Worm (Caenorhabditis elegans) whole organism, L2 larva: ENCODE measurements around the gene Y57G7A.2.

Experiments
- C34F6.9 ChIP-seq: fragments of 150-350 bp; optimal IDR thresholded peaks from 2 replicates; lab custom pipeline; 2014; ENCODE audit warnings: missing biosample characterization, missing genetic modification characterization
- F13H6.1 ChIP-seq: sonication (generic microtip); optimal IDR thresholded peaks from 2 replicates; lab custom pipeline; 2016; ENCODE audit warnings: missing genetic modification characterization, missing compliant biosample characterization
- R02D3.7 ChIP-seq: fragments of 150-350 bp; optimal IDR thresholded peaks from 2 replicates; lab custom pipeline; 2014; ENCODE audit warnings: missing biosample characterization, missing genetic modification characterization
- Y55F3AM.14 ChIP-seq: fragments of 200-800 bp; sonication (Bioruptor generic); optimal IDR thresholded peaks from 2 replicates; lab custom pipeline; 2018; ENCODE audit warnings: mild to moderate bottlenecking, missing genetic modification characterization, missing compliant biosample characterization
- ZK546.5 ChIP-seq: sonication (generic microtip); optimal IDR thresholded peaks from 2 replicates; lab custom pipeline; 2017; ENCODE audit warnings: missing biosample characterization, missing genetic modification characterization
- alr-1 ChIP-seq: fragments of 150-350 bp; optimal IDR thresholded peaks from 2 replicates; lab custom pipeline; 2014; ENCODE audit warnings: missing biosample characterization, missing genetic modification characterization
- aly-2 ChIP-seq: fragments of 150-350 bp; optimal IDR thresholded peaks from 2 replicates; lab custom pipeline; 2014; ENCODE audit warnings: missing biosample characterization, missing genetic modification characterization
- ama-1 ChIP-seq: fragments of 150-350 bp; optimal IDR thresholded peaks from 2 replicates; lab custom pipeline; 2018; ENCODE audit warnings: inconsistent platforms
- blmp-1 ChIP-seq: sonication (generic microtip); optimal IDR thresholded peaks from 2 replicates; lab custom pipeline; 2017; ENCODE audit warnings: missing genetic modification characterization, mild to moderate bottlenecking, missing compliant biosample characterization, antibody characterized with exemption, moderate library complexity; ENCODE audit not compliant: insufficient read depth
- ceh-16 ChIP-seq: fragments of 150-350 bp; optimal IDR thresholded peaks from 2 replicates; lab custom pipeline; 2014; ENCODE audit warnings: missing biosample characterization, missing genetic modification characterization
- ceh-82 ChIP-seq: fragments of 150-350 bp; optimal IDR thresholded peaks from 2 replicates; lab custom pipeline; 2014; ENCODE audit warnings: missing biosample characterization, missing genetic modification characterization
- crh-2 ChIP-seq: sonication (generic microtip); optimal IDR thresholded peaks from 2 replicates; lab custom pipeline; 2017; ENCODE audit warnings: missing biosample characterization, missing genetic modification characterization
- dmd-4 ChIP-seq: sonication (generic microtip); optimal IDR thresholded peaks from 2 replicates; lab custom pipeline; 2017; ENCODE audit warnings: missing biosample characterization, missing genetic modification characterization
- egl-27 ChIP-seq: sonication (generic microtip); optimal IDR thresholded peaks from 3 replicates; lab custom pipeline; 2017; ENCODE audit warnings: missing biosample characterization, missing genetic modification reagents, missing genetic modification characterization
- elt-1 ChIP-seq: fragments of 150-350 bp; optimal IDR thresholded peaks from 2 replicates; lab custom pipeline; 2014; ENCODE audit warnings: missing biosample characterization, missing genetic modification characterization
- elt-3 ChIP-seq: sonication (generic microtip); optimal IDR thresholded peaks from 2 replicates; lab custom pipeline; 2017; ENCODE audit warnings: missing biosample characterization, missing genetic modification characterization
- fos-1 ChIP-seq: fragments of 150-350 bp; optimal IDR thresholded peaks from 2 replicates; lab custom pipeline; 2014; ENCODE audit warnings: missing biosample characterization, missing genetic modification characterization
- gmeb-1 ChIP-seq: fragments of 150-350 bp; optimal IDR thresholded peaks from 2 replicates; lab custom pipeline; 2014; ENCODE audit warnings: missing biosample characterization, missing genetic modification characterization
- lin-11 ChIP-seq: fragments of 150-350 bp; sonication (generic microtip); optimal IDR thresholded peaks from 2 replicates; lab custom pipeline; 2014; ENCODE audit warnings: missing biosample characterization, missing genetic modification characterization, inconsistent platforms, mixed read lengths
- lin-13 ChIP-seq: fragments of 150-350 bp; optimal IDR thresholded peaks from 2 replicates; lab custom pipeline; 2014; ENCODE audit warnings: missing biosample characterization, missing genetic modification reagents, missing genetic modification characterization
- lin-39 ChIP-seq: fragments of 150-350 bp; optimal IDR thresholded peaks from 2 replicates; lab custom pipeline; 2014; ENCODE audit warnings: missing biosample characterization, missing genetic modification reagents, missing genetic modification characterization
- lsy-2 ChIP-seq, 2 experiments: fragments of 150-350 bp in 1 of 2; sonication (generic microtip) in 1 of 2; optimal IDR thresholded peaks; 2 replicates each; lab custom pipeline; 2014 to 2017; ENCODE audit warnings: missing biosample characterization in 2 of 2, missing genetic modification characterization in 2 of 2
- mab-5 ChIP-seq: fragments of 150-350 bp; optimal IDR thresholded peaks from 2 replicates; lab custom pipeline; 2014; ENCODE audit warnings: missing biosample characterization, missing genetic modification characterization
- mbf-1 ChIP-seq: sonication (generic microtip); optimal IDR thresholded peaks from 2 replicates; lab custom pipeline; 2017; ENCODE audit warnings: missing biosample characterization, missing genetic modification characterization
- nhr-10 ChIP-seq: sonication (generic microtip); optimal IDR thresholded peaks from 2 replicates; lab custom pipeline; 2017; ENCODE audit warnings: missing biosample characterization, missing genetic modification characterization
- nhr-11 ChIP-seq: fragments of 150-350 bp; optimal IDR thresholded peaks from 2 replicates; lab custom pipeline; 2014; ENCODE audit warnings: missing biosample characterization, missing genetic modification characterization
- nhr-129 ChIP-seq: fragments of 150-350 bp; optimal IDR thresholded peaks from 2 replicates; lab custom pipeline; 2014; ENCODE audit warnings: missing biosample characterization, missing genetic modification characterization
- nhr-21 ChIP-seq: fragments of 150-350 bp; optimal IDR thresholded peaks from 2 replicates; lab custom pipeline; 2014; ENCODE audit warnings: missing biosample characterization, missing genetic modification characterization
- nhr-23 ChIP-seq: fragments of 150-350 bp; optimal IDR thresholded peaks from 2 replicates; lab custom pipeline; 2014; ENCODE audit warnings: missing biosample characterization, missing genetic modification reagents, missing genetic modification characterization
- nhr-237 ChIP-seq: fragments of 150-350 bp; optimal IDR thresholded peaks from 2 replicates; lab custom pipeline; 2014; ENCODE audit warnings: missing biosample characterization, missing genetic modification characterization
- nhr-25 ChIP-seq: fragments of 150-350 bp; sonication (generic microtip); optimal IDR thresholded peaks from 3 replicates; lab custom pipeline; 2014; ENCODE audit warnings: missing biosample characterization, missing genetic modification characterization
- nhr-6 ChIP-seq: fragments of 150-350 bp; optimal IDR thresholded peaks from 2 replicates; lab custom pipeline; 2014; ENCODE audit warnings: missing biosample characterization, missing genetic modification characterization
- nhr-77 ChIP-seq: fragments of 150-350 bp; optimal IDR thresholded peaks from 2 replicates; lab custom pipeline; 2014; ENCODE audit warnings: missing biosample characterization, missing genetic modification characterization
- peb-1 ChIP-seq: fragments of 150-350 bp; optimal IDR thresholded peaks from 2 replicates; lab custom pipeline; 2014; ENCODE audit warnings: missing biosample characterization, missing genetic modification characterization
- sem-4 ChIP-seq: fragments of 150-350 bp; optimal IDR thresholded peaks from 2 replicates; lab custom pipeline; 2014; ENCODE audit warnings: missing biosample characterization, missing genetic modification reagents, missing genetic modification characterization
- skn-1 ChIP-seq: sonication (generic microtip); optimal IDR thresholded peaks from 2 replicates; lab custom pipeline; 2017; ENCODE audit warnings: missing biosample characterization, missing genetic modification characterization
- sma-3 ChIP-seq: sonication (generic microtip); optimal IDR thresholded peaks from 2 replicates; lab custom pipeline; 2016; ENCODE audit warnings: missing genetic modification reagents, missing genetic modification characterization, missing compliant biosample characterization
- sma-9 ChIP-seq, 2 experiments: fragments of 150-350 bp in 1 of 2; sonication (generic microtip) in 1 of 2; optimal IDR thresholded peaks; 2 replicates each; lab custom pipeline; 2014 to 2016; ENCODE audit warnings: missing genetic modification characterization in 2 of 2, mild to moderate bottlenecking in 1 of 2, missing biosample characterization in 1 of 2, missing compliant biosample characterization in 1 of 2, missing genetic modification reagents in 1 of 2, moderate library complexity in 1 of 2
- unc-39 ChIP-seq: fragments of 150-350 bp; optimal IDR thresholded peaks from 2 replicates; lab custom pipeline; 2014; ENCODE audit warnings: missing biosample characterization, missing genetic modification characterization
- unc-55 ChIP-seq: fragments of 150-350 bp; sonication (generic microtip); optimal IDR thresholded peaks from 3 replicates; lab custom pipeline; 2014; ENCODE audit warnings: missing biosample characterization, missing genetic modification reagents, missing genetic modification characterization
- unc-62 ChIP-seq: fragments of 150-350 bp; optimal IDR thresholded peaks from 2 replicates; lab custom pipeline; 2014; ENCODE audit warnings: missing biosample characterization, missing genetic modification reagents, missing genetic modification characterization
- ztf-1 ChIP-seq: fragments of 200-800 bp; sonication (Bioruptor generic); conservative IDR thresholded peaks from 2 replicates; pipeline ENCODE4 v1.3.6; 2022; ENCODE audit warnings: missing genetic modification characterization, missing compliant biosample characterization
- ztf-4 ChIP-seq: fragments of 150-350 bp; optimal IDR thresholded peaks from 2 replicates; lab custom pipeline; 2014; ENCODE audit warnings: missing biosample characterization, missing genetic modification characterization

Gene Y57G7A.2

DNA sequence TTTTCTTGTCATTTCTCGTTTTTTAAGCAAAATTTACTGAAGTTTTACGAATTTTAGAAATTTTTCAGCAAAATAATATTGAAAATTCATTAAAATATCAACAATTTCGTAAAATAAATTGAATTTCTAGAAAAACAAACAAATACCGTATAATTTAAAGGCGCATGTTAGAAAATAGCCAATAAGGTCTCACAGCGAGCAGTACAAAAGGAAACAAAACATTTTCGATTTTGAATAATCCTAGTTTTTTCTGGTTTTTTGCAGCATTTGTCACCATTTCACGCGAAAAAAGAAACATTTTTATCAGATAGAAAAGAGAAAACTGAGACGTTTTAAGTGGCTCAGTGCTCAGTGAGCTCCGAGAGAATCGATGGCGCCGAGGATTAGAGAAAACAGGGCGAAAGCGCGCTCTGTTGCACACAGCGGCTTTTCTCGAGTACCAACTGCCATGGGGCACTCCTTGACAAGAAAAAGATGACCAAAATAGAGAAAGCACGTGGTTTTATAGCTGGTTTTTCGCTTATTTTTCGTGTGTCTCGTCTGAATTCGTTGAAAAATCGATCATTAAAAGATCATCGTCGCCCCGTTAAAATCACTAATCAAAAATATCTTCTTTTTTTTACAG is 14.1 kb downstream of the Y57G7A.2 start, which contains the start of the genes alh-6 and fcho-1:
Gene alh-6, minus strand, starts transcription at position 242 of the 625 bp plus-strand sequence.
Gene fcho-1, plus strand, starts transcription at position 624 of the 625 bp plus-strand sequence.
- peak; percentile 1 for TF ChIP-seq lin-13
- no peak for TF ChIP-seq gmeb-1 (tag; lab: Kevin White, UChicago)
- peak; percentile 17 for TF ChIP-seq F13H6.1 (tag; lab: Kevin White, UChicago)
- TF ChIP-seq unc-55 = peak; percentile 49
- no peak for TF ChIP-seq nhr-10 (tag; lab: Kevin White, UChicago)
- TF ChIP-seq lsy-2 (tag; optimal IDR thresholded peaks at IDR 0.05; lab: Kevin White, UChicago) = peak in 1 of 2 experiments; percentile 47
- no peak for TF ChIP-seq nhr-129 (tag; lab: Kevin White, UChicago)
- TF ChIP-seq crh-2 (tag; lab: Kevin White, UChicago) = peak; percentile 1
- TF ChIP-seq C34F6.9 (tag; lab: Kevin White, UChicago) = peak; percentile 31
- no peak for TF ChIP-seq blmp-1 (tag; lab: Kevin White, UChicago)
- TF ChIP-seq elt-1 (tag; lab: Kevin White, UChicago) = no peak
- no peak for TF ChIP-seq nhr-77 (tag; lab: Kevin White, UChicago)
- TF ChIP-seq ztf-4 = no peak

DNA sequence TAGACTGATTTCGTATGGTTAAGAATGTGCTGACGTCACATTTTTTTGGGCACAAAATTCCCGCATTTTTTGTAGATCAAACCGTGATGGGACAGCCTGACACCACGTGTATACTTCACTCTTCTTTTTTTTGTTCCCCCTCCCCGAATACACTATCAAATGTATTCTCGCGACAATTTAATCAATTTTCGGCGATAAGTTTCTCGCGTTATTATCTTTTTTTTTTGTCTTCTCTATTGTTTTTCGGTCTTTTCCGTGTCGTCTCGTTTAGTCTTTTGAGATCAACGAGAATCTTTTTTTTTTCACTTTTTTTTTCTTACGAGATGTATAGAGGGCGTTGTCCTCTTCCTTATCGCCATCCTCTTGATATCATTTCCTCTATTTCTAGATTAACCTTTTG is 19.4 kb downstream of the Y57G7A.2 start:
- TF ChIP-seq fos-1 (tag; lab: Kevin White, UChicago) = peak; percentile 28
- no peak for TF ChIP-seq peb-1
- no peak for TF ChIP-seq mbf-1
- no peak for TF ChIP-seq F13H6.1 (tag; lab: Kevin White, UChicago)
- no peak for TF ChIP-seq unc-39 (tag; lab: Kevin White, UChicago)
- TF ChIP-seq sma-9 (GFP tag; optimal IDR thresholded peaks at IDR 0.05; lab: Kevin White, UChicago) = no peak
- TF ChIP-seq sma-9 (tag; optimal IDR thresholded peaks at IDR 0.05; lab: Kevin White, UChicago) = no peak
- peak; percentile 29 for TF ChIP-seq blmp-1 (tag; lab: Kevin White, UChicago)
- TF ChIP-seq ceh-16 = no peak
- TF ChIP-seq C34F6.9 (tag; lab: Kevin White, UChicago) = no peak
- no peak for TF ChIP-seq R02D3.7 (tag; lab: Kevin White, UChicago)
- no peak for TF ChIP-seq aly-2 (tag; lab: Kevin White, UChicago)
- no peak for TF ChIP-seq ztf-1
- no peak for TF ChIP-seq egl-27 (tag; lab: Kevin White, UChicago)
- no peak for TF ChIP-seq Y55F3AM.14 (GFP tag; lab: Kevin White, UChicago)
- TF ChIP-seq nhr-77 (tag; lab: Kevin White, UChicago) = no peak
- no peak for TF ChIP-seq lin-11 (tag; lab: Kevin White, UChicago)
- TF ChIP-seq elt-3 = no peak
- TF ChIP-seq, all 48 proteins: peak for 2

DNA sequence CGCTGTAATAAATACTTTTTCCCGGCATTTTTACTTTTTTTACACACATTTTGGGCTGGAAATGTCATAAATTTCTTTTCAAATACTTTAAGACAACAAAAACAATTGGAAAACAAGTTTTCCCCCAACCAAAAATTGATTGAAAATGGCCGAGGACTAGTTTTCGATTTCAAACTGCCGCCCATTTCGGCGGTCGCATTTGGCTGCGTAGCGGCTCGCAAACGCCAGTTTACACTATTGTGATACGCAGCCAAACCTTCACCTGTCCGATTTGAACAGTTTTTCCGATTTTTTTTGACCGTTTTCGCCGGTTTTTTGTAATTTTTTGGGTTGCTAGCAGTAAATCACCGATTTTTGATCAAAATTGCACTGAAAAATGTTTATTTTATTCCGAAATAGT is 24.5 kb downstream of the Y57G7A.2 start:
- peak; percentile 86 for TF ChIP-seq blmp-1 (tag; lab: Kevin White, UChicago)
- no peak for TF ChIP-seq elt-3
- TF ChIP-seq mbf-1 = peak; percentile 47
- TF ChIP-seq F13H6.1 (tag; lab: Kevin White, UChicago) = peak; percentile 97
- peak; percentile 96 for TF ChIP-seq lin-13
- peak; percentile 92 for TF ChIP-seq mab-5 (tag; lab: Kevin White, UChicago)
- TF ChIP-seq nhr-6 (tag; lab: Kevin White, UChicago) = peak; percentile 89
- no peak for TF ChIP-seq nhr-11 (tag; lab: Kevin White, UChicago)
- TF ChIP-seq lsy-2 (tag; optimal IDR thresholded peaks at IDR 0.05; lab: Kevin White, UChicago) = peak; percentile 91 to 97
- peak; percentile 98 for TF ChIP-seq crh-2 (tag; lab: Kevin White, UChicago)
- TF ChIP-seq peb-1 = no peak
- TF ChIP-seq gmeb-1 (tag; lab: Kevin White, UChicago) = peak; percentile 99
- TF ChIP-seq nhr-23 (tag; lab: Kevin White, UChicago) = no peak
- TF ChIP-seq nhr-129 (tag; lab: Kevin White, UChicago) = peak; percentile 92
- TF ChIP-seq lin-11 (tag; lab: Kevin White, UChicago) = peak; percentile 95
- peak; percentile 48 for TF ChIP-seq R02D3.7 (tag; lab: Kevin White, UChicago)
- TF ChIP-seq unc-62 (GFP tag; lab: Kevin White, UChicago) = peak; percentile 46
- TF ChIP-seq ZK546.5 (tag; lab: Kevin White, UChicago) = peak; percentile 98
- TF ChIP-seq unc-39 (tag; lab: Kevin White, UChicago) = no peak
- peak; percentile 17 for TF ChIP-seq dmd-4 (tag; lab: Kevin White, UChicago)
- peak; percentile 95 for TF ChIP-seq sma-9 (GFP tag; optimal IDR thresholded peaks at IDR 0.05; lab: Kevin White, UChicago)
- no peak for TF ChIP-seq sma-9 (tag; optimal IDR thresholded peaks at IDR 0.05; lab: Kevin White, UChicago)
- peak; percentile 98 for TF ChIP-seq nhr-25 (tag; lab: Kevin White, UChicago)
- TF ChIP-seq ztf-1 = no peak
- TF ChIP-seq ama-1 (lab: Kevin White, UChicago) = peak; percentile 73
- TF ChIP-seq egl-27 (tag; lab: Kevin White, UChicago) = peak; percentile 88
- peak; percentile 98 for TF ChIP-seq unc-55
- peak; percentile 78 for TF ChIP-seq ztf-4
- peak; percentile 81 for TF ChIP-seq nhr-10 (tag; lab: Kevin White, UChicago)
- TF ChIP-seq ceh-16 = peak; percentile 89
- peak; percentile 70 for TF ChIP-seq nhr-77 (tag; lab: Kevin White, UChicago)
- peak; percentile 76 for TF ChIP-seq ceh-82 (tag; lab: Kevin White, UChicago)
- TF ChIP-seq aly-2 (tag; lab: Kevin White, UChicago) = no peak
- no peak for TF ChIP-seq lin-39 (tag; lab: Kevin White, UChicago)
- peak; percentile 91 for TF ChIP-seq Y55F3AM.14 (GFP tag; lab: Kevin White, UChicago)
- no peak for TF ChIP-seq alr-1 (tag; lab: Kevin White, UChicago)
- TF ChIP-seq fos-1 (tag; lab: Kevin White, UChicago) = peak; percentile 72
- TF ChIP-seq nhr-21 (tag; lab: Kevin White, UChicago) = peak; percentile 95
- peak; percentile 62 for TF ChIP-seq nhr-237 (tag; lab: Kevin White, UChicago)
- TF ChIP-seq skn-1 (tag; lab: Kevin White, UChicago) = peak; percentile 73
- TF ChIP-seq sma-3 = peak; percentile 98
- TF ChIP-seq sem-4 (tag; lab: Kevin White, UChicago) = peak; percentile 92
- TF ChIP-seq C34F6.9 (tag; lab: Kevin White, UChicago) = peak; percentile 95
